Worm (Caenorhabditis elegans) whole organism, dauer: Measurements from ENCODE around the gene F33G12.7.

ENCODE experiments used
- unc-62 ChIP-seq: sonication (generic microtip); optimal IDR thresholded peaks from 2 replicates; lab custom pipeline; 2017; ENCODE audit warnings: missing biosample characterization, missing genetic modification reagents, missing genetic modification characterization

The F33G12.7 gene

ce11 chrII:5049865-5050342 lies 9.4 kb upstream of the F33G12.7 start, which contains the start of gene F33G12.6:
F33G12.6 (plus strand) TSS chrII:5049915.
- TF ChIP-seq unc-62 = no peak

ce11 chrII:5049249-5049648 lies 8.8 kb upstream of the F33G12.7 start:
- TF ChIP-seq unc-62 = no peak

- no peak for TF ChIP-seq unc-62
Observed at ce11 chrII:5048185-5048795, 7.8 kb upstream of the F33G12.7 start.

ce11 chrII:5047279-5047678 lies 6.8 kb upstream of the F33G12.7 start:
- no peak for TF ChIP-seq unc-62

DNA sequence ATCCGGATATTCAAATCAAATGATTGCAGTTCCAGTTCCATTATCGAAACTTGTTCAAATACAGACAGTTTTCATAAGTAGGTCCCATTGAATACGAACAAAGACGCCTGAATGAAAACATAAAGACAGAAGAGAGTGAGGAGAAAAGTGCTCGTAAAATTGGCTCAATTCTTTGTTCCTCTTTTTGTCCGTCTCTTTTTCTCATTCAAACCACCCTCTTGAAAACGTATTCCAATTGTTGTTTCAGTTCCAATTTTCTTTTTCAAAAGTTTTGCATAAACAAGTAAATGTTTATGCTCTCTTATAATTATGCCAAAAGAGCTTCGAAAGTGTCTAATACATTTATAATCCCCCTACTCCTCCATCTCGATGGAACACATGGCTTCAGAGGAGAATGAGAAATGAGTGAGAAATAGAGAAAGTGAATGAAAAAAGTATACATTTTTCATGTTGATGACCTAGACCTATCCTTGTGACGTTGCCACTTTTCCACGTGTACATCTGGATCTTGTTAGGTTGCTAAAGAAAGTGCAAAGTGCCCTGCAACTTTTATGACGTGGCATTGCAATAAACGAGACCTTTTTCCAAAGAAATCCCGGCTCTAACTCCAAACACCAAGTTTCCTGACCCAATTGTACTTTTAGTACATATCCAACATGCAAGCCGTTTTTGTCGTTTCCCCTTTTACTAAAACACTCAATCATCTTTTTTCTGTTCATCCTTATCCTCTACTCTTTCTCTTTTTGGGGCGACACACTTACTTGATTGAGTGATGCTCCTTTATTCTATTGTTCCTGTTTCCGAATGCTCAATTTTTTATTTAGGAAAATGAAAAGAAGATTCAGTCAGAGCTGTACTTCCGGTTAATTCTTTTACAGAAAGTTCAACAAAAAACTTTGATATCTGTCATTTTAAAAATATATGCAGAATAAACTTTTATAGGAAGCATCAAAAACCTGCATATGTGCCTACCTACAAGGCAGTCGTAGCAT lies 6.0 kb upstream of the F33G12.7 start:
- TF ChIP-seq unc-62 = no peak

ce11 chrII:5042381-5042930 lies 2.0 kb upstream of the F33G12.7 start:
- TF ChIP-seq unc-62 = no peak

DNA sequence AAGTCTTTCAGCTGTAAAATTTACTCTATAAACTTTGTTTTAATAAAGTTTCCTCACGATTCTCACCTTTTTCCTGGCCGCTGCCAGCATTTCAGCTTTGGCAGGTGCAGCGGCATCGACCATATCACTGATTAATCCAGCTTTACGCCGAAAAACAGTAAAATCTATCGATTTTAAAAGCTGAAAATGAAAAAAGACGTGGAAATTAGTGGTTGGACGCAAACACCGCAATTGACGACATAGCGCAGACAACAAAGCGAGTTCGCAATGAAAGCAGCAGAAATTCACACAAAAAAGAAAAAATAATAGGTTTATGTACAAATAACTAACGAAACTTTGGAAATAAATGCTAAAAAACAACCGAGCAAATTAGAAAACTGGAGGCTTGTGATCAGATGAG lies 569 bp downstream of the F33G12.7 start, which contains the start of gene golg-2:
golg-2 (minus strand) TSS at position 180 of the 400 bp plus-strand sequence.
- no peak for TF ChIP-seq unc-62

DNA sequence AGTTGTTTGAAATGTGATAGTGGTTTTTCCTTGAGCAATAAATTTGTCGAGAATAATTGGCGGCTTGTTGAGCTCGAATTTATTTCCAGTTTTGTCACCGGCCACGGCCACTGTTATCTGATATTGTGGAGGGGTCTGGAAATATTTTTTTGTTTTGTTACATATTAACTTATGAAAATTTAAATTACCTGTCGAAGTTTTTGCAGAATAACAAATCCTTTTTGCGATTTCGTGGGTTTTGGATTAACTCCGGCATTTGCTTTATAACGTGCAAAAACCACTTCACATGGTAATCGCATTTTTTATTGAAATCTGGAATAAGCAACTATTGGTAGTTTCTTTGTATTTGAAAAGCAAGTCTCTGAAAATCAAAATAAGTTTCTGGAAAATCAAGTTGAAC lies 4.4 kb downstream of the F33G12.7 start, which contains the start of gene lrr-1:
lrr-1 (minus strand) TSS at position 312 of the 400 bp plus-strand sequence.
- TF ChIP-seq unc-62 = no peak

- no peak for TF ChIP-seq unc-62
Observed at ce11 chrII:5033935-5034334, 6.5 kb downstream of the F33G12.7 start, which contains the start of gene F33G12.3. F33G12.3 (minus strand) TSS chrII:5034035.

ce11 chrII:5032669-5033068 lies 7.8 kb downstream of the F33G12.7 start:
- no peak for TF ChIP-seq unc-62

ce11 chrII:5031612-5032011 lies 8.9 kb downstream of the F33G12.7 start, which contains the start of gene wdr-83:
wdr-83 (minus strand) TSS chrII:5031712.
- TF ChIP-seq unc-62 = no peak

ce11 chrII:5027952-5028351 lies 12.5 kb downstream of the F33G12.7 start:
- TF ChIP-seq unc-62 = no peak

ce11 chrII:5022381-5022855 lies 18.1 kb downstream of the F33G12.7 start, which contains the start of the genes nsy-1 and F59A6.13:
nsy-1 (plus strand) TSS chrII:5022757.
F59A6.13 (plus strand) TSS chrII:5022805.
- no peak for TF ChIP-seq unc-62

ce11 chrII:5021518-5021917 lies 19.0 kb downstream of the F33G12.7 start:
- no peak for TF ChIP-seq unc-62

DNA sequence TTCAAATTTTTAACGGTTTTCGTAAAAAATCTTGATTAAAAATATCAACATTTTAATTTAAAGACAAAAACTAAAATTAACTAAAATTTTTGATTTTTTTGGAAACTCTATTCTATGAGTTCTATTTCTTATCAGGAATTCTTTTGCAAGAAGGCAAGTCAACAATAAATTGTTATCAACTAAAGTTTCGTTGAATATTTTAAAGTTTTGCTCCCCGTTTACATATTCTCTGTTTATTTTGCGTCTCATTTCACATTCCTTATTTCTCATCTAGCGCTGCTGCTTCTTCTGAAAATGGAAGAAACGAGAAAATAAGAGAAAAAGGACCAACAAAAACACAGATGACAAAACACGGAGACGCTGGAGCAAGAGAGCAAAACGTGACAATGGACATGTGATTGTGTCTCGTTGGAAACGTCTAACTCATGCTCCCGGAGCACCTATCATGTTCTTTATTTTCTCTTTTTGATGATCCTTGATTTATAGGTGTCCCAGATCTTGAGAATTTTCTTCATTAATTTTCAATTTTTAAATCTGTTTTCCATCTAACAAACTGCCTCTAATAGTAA lies 19.9 kb downstream of the F33G12.7 start:
- TF ChIP-seq unc-62 = no peak

ce11 chrII:5019389-5020108 lies 20.9 kb downstream of the F33G12.7 start:
- TF ChIP-seq unc-62 = no peak
